Worm (Caenorhabditis elegans): ENCODE measurements around the gene lsd-1.

DNA sequence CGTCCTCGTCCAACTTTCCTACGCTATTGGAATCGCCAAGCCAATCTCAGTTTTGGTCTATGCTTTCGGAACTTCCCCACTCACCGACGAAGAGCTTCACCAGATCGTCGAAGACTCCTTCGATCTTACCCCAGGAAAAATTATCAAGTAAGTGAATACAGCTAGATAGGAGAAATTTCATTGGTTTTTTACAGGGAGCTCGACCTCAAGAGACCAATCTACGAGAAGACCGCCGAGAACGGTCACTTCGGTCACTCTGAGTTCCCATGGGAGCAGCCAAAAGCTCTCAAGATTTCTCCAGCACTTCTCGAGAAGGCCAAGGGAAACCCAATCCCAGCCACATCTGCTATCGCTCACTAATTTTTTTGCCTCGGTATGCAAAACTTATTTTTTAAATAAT lies 18.4 kb downstream of the lsd-1 start:
- TF ChIP-seq ceh-82 (tag; optimal IDR thresholded peaks at IDR 0.05): no peak
- no peak for TF ChIP-seq nhr-237 (tag; optimal IDR thresholded peaks at IDR 0.05)
- TF ChIP-seq elt-1 (tag; optimal IDR thresholded peaks at IDR 0.05): no peak
- TF ChIP-seq ZK546.5 (tag; optimal IDR thresholded peaks at IDR 0.05): no peak
- no peak for TF ChIP-seq nhr-23 (tag; optimal IDR thresholded peaks at IDR 0.05)
- no peak for TF ChIP-seq mdl-1 (tag; optimal IDR thresholded peaks at IDR 0.05)
- TF ChIP-seq nhr-76 (tag; optimal IDR thresholded peaks at IDR 0.05): no peak
- no peak for TF ChIP-seq snpc-4 (tag; optimal IDR thresholded peaks at IDR 0.05)
- no peak for TF ChIP-seq nhr-28 (tag; optimal IDR thresholded peaks at IDR 0.05)
- no peak for TF ChIP-seq elt-3 (tag; optimal IDR thresholded peaks at IDR 0.05)
- TF ChIP-seq nhr-77 (tag; optimal IDR thresholded peaks at IDR 0.05): no peak
- no peak for TF ChIP-seq unc-39 (tag; optimal IDR thresholded peaks at IDR 0.05)
- TF ChIP-seq ztf-11 (tag; optimal IDR thresholded peaks at IDR 0.05): no peak
